Worm (Caenorhabditis elegans): ENCODE data around the gene appg-2.
A peak's percentile ranks its signal among the peaks of the same experiment; 100 is the strongest.

The appg-2 gene

DNA sequence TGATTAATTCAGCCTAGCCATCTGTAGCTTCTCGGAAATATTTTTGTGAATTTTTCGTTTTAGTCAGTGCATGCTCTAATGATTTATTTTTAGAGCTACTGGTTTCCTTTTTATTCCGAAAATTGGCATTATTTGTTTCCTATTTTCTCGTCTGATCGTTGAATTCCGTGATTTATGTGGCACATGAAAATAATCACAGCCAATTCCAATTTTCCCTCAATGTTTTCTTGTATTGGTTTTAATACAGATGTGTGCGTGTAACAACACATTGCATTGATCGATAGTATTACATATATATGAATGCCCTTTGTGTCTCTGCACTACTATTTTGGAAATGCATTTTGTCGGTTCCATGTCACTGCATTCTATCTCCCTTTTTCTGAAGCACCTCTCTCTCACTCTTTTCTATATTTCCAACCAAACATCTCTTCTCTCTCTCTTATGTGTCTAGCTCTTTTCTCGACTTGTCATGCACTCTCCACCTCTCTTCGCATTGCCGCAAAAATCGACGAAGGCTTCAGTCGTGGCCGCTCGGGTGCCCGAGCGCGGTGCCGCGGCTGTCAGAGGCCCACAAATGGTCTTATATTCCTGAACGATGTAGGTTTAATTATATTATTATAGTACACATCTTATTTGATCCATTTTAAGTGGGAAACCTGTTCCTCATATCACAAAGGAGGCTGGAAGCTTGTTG is 16.5 kb upstream of the appg-2 start:
- no peak for TF ChIP-seq W03F9.2 (tag; optimal IDR thresholded peaks at IDR 0.05)
- peak; percentile 56 for TF ChIP-seq him-1 (tag; optimal IDR thresholded peaks at IDR 0.05)
- TF ChIP-seq dao-5 (tag; optimal IDR thresholded peaks at IDR 0.05), result no peak

DNA sequence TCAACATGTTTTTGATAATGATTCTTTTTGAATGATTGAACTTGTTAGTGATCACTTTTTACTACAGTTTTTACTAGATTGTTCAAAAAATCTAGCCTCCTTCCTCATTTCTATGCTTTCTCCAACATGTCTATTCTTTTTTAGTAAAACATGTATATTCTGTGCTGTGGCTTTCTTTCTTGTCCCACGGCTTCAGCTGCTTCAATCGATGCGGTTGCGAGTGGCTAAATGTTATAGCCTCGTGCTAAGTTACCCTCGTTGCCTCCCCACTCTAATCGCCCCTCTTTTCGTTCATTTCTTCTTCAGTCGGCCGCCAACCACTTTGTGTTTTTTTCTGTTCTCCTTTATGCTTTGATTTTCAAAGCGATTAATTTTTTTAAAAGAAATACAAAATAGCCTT is 15.1 kb upstream of the appg-2 start:
- TF ChIP-seq W03F9.2 (tag; optimal IDR thresholded peaks at IDR 0.05), result no peak
- TF ChIP-seq dao-5 (tag; optimal IDR thresholded peaks at IDR 0.05), result no peak
- no peak for TF ChIP-seq him-1 (tag; optimal IDR thresholded peaks at IDR 0.05)

DNA sequence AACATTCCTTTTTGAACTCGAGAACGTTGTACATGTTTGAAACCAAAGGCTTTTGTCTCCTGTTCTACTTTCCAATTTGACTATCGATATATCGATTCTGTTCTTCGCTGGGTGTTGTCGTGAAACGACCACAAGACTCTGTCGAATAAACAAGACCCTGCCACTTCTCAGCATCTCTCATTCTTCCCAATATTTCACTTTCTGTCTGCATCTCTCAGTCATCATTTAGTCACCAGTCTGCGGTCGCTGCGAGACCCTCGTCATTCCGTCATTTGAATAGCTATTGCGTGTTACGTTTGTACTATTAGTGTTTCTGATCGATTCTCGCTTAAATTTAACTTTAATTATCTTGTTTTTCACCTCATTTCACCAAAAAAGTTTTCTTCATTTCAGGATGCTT is 13.6 kb upstream of the appg-2 start:
- TF ChIP-seq dao-5 (tag; optimal IDR thresholded peaks at IDR 0.05), result no peak
- TF ChIP-seq him-1 (tag; optimal IDR thresholded peaks at IDR 0.05), result peak; percentile 68
- TF ChIP-seq W03F9.2 (tag; optimal IDR thresholded peaks at IDR 0.05), result peak; percentile 84

DNA sequence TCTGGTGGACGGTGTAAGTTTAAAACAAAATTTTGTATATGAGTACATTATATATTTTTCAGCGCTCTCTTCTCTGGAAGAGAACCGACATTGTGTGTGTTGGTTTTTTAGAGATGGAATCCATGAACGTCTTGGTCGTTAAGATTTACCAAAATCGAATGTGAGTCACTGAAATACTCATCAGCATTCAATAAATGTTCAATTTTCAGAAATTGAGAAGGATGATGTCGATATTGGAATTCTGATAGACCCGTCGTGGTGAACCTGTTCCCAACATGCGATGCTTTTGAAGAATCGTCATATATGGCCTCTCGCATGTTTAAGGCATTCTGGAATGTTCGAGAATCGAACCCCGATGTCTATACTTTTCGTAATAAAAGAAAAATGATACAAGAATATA is 12.2 kb upstream of the appg-2 start:
- TF ChIP-seq dao-5 (tag; optimal IDR thresholded peaks at IDR 0.05), result no peak

DNA sequence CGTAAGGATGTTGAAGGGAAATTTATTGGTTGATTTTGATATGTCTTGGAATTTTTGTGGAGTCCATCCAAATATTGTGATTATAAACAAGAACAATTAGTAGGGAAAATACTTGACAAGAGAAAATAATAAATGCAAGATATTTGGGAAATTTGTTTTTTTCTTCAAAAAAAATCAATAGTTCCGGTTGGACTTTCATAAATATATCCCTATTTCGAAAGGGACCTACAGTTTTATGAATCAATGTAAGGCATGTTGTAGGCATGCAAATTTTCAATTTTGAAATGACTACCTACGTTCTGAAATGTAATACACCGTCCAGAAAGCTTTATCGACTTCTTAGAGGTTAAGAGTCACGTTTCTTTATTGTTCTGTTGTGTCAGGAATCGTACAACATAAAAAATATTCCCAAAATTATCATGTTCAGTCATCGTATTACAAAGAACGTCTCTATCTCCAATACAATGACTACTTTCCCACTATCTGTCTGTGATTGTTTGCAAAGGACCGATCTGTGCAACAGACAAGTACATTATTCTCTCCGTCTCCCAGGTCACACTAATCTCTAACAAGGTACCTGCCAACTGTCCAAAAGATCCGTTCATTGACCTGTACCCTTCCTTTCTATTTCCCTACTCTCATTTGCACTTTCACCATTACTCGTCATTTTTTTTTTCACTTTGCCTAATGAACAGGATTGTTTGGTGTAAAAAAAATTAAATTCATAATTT is 10.9 kb upstream of the appg-2 start, which contains the start of gene F07H5.13:
Gene F07H5.13, plus strand, starts transcription at position 730 of the 731 bp plus-strand sequence.
- no peak for TF ChIP-seq him-1 (tag; optimal IDR thresholded peaks at IDR 0.05)
- peak; percentile 53 for TF ChIP-seq W03F9.2 (tag; optimal IDR thresholded peaks at IDR 0.05)
- no peak for TF ChIP-seq dao-5 (tag; optimal IDR thresholded peaks at IDR 0.05)

DNA sequence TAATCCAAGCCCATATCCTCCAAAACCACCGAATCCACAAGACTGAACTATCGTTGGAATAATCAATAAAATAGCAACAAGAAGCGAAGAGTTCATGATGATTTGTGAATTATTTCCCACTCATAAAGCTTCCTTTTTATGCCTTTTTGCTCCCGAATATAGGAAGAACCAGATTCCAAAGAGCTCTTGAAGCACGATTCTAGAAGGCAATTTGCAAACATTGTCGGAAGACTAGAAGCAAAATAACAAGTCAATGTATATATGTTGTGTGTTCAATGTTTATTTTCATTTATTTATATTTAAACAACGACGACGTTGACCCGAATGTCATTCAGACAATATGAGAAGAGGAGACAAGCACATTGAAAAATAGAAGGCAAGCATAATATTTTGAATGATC is 8.3 kb upstream of the appg-2 start, which contains the start of gene idpa-2:
Gene idpa-2, minus strand, starts transcription at position 101 of the 400 bp plus-strand sequence.
- TF ChIP-seq dao-5 (tag; optimal IDR thresholded peaks at IDR 0.05) (no peak), W03F9.2 (tag; optimal IDR thresholded peaks at IDR 0.05) (no peak), him-1 (tag; optimal IDR thresholded peaks at IDR 0.05) (no peak)

DNA sequence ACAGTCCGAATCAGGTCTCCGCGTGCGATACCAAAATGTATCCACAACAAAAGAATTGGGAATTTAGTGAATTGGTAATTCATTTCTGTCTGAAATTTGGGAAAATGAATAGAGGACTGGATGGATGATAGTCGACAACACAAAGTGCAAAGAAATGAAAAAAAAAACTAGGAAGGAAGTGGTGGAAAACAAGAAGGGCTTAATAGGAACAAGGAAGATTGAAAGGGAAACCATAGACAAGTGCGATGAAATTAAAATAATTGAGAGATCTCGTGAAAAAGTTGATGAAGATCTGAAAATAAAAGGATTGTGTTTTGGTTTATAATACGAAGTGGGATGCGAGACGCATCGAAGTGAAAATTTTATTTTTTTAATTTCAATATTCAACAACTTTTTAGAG is 6.9 kb upstream of the appg-2 start, which contains the start of gene F07H5.7:
Gene F07H5.7, minus strand, starts transcription at position 101 of the 400 bp plus-strand sequence.
- TF ChIP-seq dao-5 (tag; optimal IDR thresholded peaks at IDR 0.05) (no peak), him-1 (tag; optimal IDR thresholded peaks at IDR 0.05) (no peak), W03F9.2 (tag; optimal IDR thresholded peaks at IDR 0.05) (no peak)

DNA sequence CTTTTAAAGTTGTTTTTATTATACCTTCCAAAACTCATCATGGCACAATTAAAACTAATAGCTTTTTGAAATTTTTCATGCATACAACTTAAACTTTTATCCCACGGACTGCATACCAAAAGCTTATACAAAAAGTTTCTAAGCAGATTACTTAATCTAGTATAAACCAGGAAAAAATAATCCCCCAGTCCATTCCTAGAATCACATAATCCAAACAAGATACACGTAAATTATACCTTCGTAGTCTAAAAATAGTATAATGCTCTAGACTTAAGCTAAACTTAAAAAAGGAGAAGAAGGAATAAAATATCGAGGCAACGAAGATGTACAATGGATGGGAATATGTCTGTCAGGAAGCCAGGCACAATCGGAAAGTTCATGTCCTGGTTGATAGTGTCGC is 5.7 kb upstream of the appg-2 start:
- TF ChIP-seq W03F9.2 (tag; optimal IDR thresholded peaks at IDR 0.05) (no peak), him-1 (tag; optimal IDR thresholded peaks at IDR 0.05) (no peak), dao-5 (tag; optimal IDR thresholded peaks at IDR 0.05) (no peak)

DNA sequence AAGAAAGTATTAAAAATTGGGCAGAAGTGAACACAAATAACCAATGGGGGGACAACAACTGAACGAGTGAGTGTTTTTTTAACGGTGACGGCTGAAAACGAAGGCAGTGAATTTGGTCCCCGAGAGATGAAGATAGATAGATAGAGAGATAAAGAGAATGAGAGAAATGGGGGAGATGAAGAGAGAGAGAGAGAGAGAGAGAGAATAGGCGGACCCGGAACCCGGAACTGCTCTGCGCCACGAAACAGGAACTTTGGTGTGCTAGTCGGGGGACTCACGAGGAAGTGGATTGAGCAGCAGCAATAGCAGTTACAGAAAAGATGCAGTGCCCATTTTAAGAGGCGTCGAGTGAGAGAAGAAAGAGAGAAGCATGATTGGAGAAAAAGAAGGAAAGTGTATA is 4.5 kb upstream of the appg-2 start:
- TF ChIP-seq him-1 (tag; optimal IDR thresholded peaks at IDR 0.05) (peak; percentile 90), dao-5 (tag; optimal IDR thresholded peaks at IDR 0.05) (no peak), W03F9.2 (tag; optimal IDR thresholded peaks at IDR 0.05) (peak; percentile 6)

DNA sequence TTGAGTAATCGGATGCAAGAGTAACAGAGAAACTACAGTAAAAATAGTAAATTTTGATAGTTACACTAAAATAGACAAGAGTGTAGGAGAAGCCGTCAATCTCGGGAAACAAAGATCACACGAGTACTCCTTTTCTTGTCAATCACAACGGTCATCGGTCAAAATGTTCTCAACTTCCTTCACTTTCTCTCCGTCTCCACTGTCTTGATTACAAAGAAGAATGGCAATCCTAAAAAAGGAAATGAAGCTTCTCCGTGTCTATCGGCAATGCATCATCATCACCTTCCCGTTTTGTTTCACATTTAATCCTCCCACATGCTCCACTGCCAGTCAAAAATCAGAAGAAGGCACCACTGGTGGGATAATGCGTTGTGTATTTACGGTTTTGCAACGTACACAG is 1.2 kb upstream of the appg-2 start:
- no peak for TF ChIP-seq W03F9.2 (tag; optimal IDR thresholded peaks at IDR 0.05)

DNA sequence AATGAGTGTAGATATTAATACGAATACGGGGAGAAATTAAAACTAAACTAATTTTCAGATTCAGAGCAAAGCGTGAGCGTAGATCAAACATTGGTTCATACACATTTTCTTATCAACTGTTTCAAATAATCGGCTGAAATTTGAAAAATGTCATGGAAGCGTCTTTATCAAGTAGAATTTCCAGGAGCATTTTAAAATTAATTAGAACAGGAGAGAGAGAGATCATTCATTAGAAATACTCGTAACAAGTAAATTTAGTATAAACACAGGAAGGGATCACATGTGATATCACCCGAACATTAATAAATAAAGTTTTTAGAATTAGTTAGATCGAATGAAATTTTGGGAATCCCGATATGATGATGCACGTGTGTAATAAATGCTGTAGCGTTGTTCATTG is 6.0 kb downstream of the appg-2 start, which contains the start of gene pho-13:
Gene pho-13, minus strand, starts transcription at position 101 of the 400 bp plus-strand sequence.
- TF ChIP-seq W03F9.2 (tag; optimal IDR thresholded peaks at IDR 0.05) (no peak), dao-5 (tag; optimal IDR thresholded peaks at IDR 0.05) (no peak), him-1 (tag; optimal IDR thresholded peaks at IDR 0.05) (no peak)

DNA sequence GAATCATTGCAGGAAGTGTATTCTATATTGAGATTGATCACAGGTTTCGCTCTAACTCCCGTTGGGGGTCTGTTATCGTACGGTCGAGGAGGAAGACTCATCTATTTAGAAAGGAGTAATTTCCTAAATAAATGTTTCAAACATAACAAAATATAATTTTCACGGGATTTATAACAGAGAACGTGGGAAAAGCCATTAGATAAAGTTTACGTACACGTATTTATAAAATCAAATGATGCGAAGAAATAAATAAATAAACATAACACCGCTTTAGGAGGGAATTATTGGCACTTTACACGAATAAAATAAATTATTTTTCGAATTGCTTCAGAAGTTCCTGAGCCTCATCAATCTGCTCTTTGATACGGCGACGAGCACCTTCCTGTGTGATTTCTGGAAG is 7.6 kb downstream of the appg-2 start, which contains the start of gene F07H5.10:
Gene F07H5.10, minus strand, starts transcription at position 101 of the 400 bp plus-strand sequence.
- TF ChIP-seq him-1 (tag; optimal IDR thresholded peaks at IDR 0.05) (no peak), dao-5 (tag; optimal IDR thresholded peaks at IDR 0.05) (no peak), W03F9.2 (tag; optimal IDR thresholded peaks at IDR 0.05) (no peak)

DNA sequence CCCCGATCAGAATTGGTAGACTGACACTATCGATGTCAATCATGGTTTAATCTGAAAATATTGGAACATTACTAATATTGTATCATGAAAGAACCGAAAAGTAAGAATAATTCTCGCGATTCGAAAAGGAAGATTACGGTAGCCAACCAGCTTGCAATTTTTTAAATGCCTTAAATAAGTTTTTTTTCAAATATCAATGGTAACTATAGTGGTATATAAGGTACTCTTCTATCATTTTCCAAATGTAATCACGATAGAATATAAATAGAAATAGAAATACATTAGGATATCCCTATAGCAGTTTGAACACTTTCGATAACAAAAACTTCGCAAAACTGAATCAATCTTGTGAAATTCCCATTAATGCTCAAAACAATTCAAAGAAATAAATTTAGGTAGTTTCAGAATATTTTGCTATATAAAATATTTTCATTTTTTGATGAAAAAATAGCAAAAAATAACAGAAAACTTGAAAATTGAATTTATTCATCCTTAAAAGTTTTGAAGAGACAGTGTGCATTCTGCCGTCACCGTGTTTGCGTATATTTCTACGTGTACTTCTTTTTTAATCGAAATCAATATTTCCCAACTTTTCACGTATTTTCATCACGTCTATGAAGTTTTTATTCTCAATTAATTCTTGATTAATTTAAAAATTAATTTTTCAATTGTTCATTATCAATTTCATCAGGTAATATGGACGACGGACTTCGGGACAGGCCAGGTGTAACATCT is 9.9 kb downstream of the appg-2 start, which contains the start of the genes F46C5.9 and rer-1:
Gene F46C5.9, minus strand, starts transcription at position 51 of the 735 bp plus-strand sequence.
Gene rer-1, plus strand, starts transcription at position 692 of the 735 bp plus-strand sequence.
- TF ChIP-seq W03F9.2 (tag; optimal IDR thresholded peaks at IDR 0.05), result peak; percentile 60
- no peak for TF ChIP-seq dao-5 (tag; optimal IDR thresholded peaks at IDR 0.05)
- TF ChIP-seq him-1 (tag; optimal IDR thresholded peaks at IDR 0.05), result no peak
